Worm (Caenorhabditis elegans) whole organism, young adult: Measurements from ENCODE around the gene K08H2.4.

Experiments
- F37B4.10 ChIP-seq: fragments of 200-800 bp; sonication (Bioruptor generic); IDR thresholded peaks from 2 replicates; pipeline ENCODE4 v1.3.6; 2022; ENCODE audit warnings: missing genetic modification characterization, missing compliant biosample characterization
- attf-3 ChIP-seq: fragments of 200-800 bp; sonication (Bioruptor generic); conservative IDR thresholded peaks from 2 replicates; pipeline ENCODE4 v1.3.6; 2022; ENCODE audit warnings: missing genetic modification reagents, missing genetic modification characterization, missing compliant biosample characterization
- cebp-2 ChIP-seq: fragments of 200-800 bp; sonication (Bioruptor generic); IDR thresholded peaks from 2 replicates; pipeline ENCODE4 v1.3.6; 2022; ENCODE audit warnings: missing genetic modification characterization, missing compliant biosample characterization
- efl-1 ChIP-seq: fragments of 150-350 bp; optimal IDR thresholded peaks from 2 replicates; lab custom pipeline; 2014; ENCODE audit warnings: missing biosample characterization, missing genetic modification reagents, missing genetic modification characterization
- madf-6 ChIP-seq: fragments of 200-800 bp; sonication (Bioruptor generic); IDR thresholded peaks from 2 replicates; pipeline ENCODE4 v1.3.6; 2022; ENCODE audit warnings: missing genetic modification reagents, missing genetic modification characterization, missing compliant biosample characterization
- nhr-80 ChIP-seq: sonication (generic microtip); optimal IDR thresholded peaks from 2 replicates; lab custom pipeline; 2016; ENCODE audit warnings: missing genetic modification characterization, missing compliant biosample characterization
- pbrm-1 ChIP-seq: fragments of 200-800 bp; sonication (Bioruptor generic); IDR thresholded peaks from 2 replicates; pipeline ENCODE4 v1.3.6; 2022; ENCODE audit warnings: missing genetic modification reagents, missing genetic modification characterization, missing compliant biosample characterization
- snpc-4 ChIP-seq, 5 experiments: fragments of 150-350 bp in 1 of 5; sonication (generic microtip) in 4 of 5; optimal IDR thresholded peaks; 2 replicates each; lab custom pipeline; 2014 to 2018; ENCODE audit warnings: missing genetic modification characterization in 5 of 5, missing biosample characterization in 3 of 5, antibody characterized with exemption in 2 of 5, mild to moderate bottlenecking in 2 of 5, missing compliant biosample characterization in 2 of 5, missing genotype in 2 of 5, moderate library complexity in 2 of 5, missing genetic modification reagents in 1 of 5
- tbx-9 ChIP-seq: sonication (generic microtip); optimal IDR thresholded peaks from 2 replicates; lab custom pipeline; 2016; ENCODE audit warnings: borderline replicate concordance, missing genetic modification characterization, inconsistent platforms, missing compliant biosample characterization
- tlf-1 ChIP-seq: fragments of 200-800 bp; sonication (Bioruptor generic); optimal IDR thresholded peaks from 2 replicates; lab custom pipeline; 2018; ENCODE audit warnings: mild to moderate bottlenecking, missing genetic modification characterization, missing compliant biosample characterization
- unc-62 ChIP-seq: fragments of 150-350 bp; optimal IDR thresholded peaks from 2 replicates; lab custom pipeline; 2014; ENCODE audit warnings: missing biosample characterization, missing genetic modification reagents, missing genetic modification characterization

ce11 chrX:13242231-13242630 is 3.9 kb downstream of the K08H2.4 start, which contains the start of gene K08H2.5:
- TF ChIP-seq madf-6 (no peak), pbrm-1 (GFP tag; lab: Robert Waterston, UW) (no peak), F37B4.10 (no peak), nhr-80 (tag; lab: Kevin White, UChicago) (no peak), tbx-9 (tag; lab: Kevin White, UChicago) (no peak), unc-62 (GFP tag; lab: Kevin White, UChicago) (no peak), cebp-2 (GFP tag; lab: Robert Waterston, UW) (no peak), tlf-1 (no peak), attf-3 (GFP tag; lab: Robert Waterston, UW) (no peak), snpc-4 (GFP tag; optimal IDR thresholded peaks at IDR 0.05; lab: Kevin White, UChicago) (no peak), snpc-4 (tag; optimal IDR thresholded peaks at IDR 0.05; lab: Kevin White, UChicago) (no peak), efl-1 (GFP tag; lab: Kevin White, UChicago) (no peak)
